Fruit fly (Drosophila melanogaster): Measurements from ENCODE around the gene CG16713.

Gene CG16713

DNA sequence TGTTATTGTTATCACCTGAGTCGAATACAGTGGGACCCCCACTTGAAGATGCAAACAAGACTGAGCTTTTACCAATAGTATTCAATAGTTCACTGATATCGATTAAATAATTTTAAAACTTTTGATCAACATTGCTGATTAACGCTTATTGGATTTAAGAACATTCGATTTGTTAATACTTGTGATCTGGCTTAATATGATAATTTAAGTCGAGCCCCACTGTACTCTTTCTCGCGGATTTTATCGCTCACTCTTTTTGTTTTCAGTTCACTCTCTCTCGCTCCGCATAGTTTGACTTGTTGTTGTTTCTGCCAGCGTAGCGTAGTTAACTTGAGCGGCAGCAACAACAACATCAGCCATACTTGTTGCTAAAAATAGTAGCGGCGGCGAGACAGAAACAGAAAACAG lies 39.5 kb downstream of the CG16713 start (continued):
- TF ChIP-seq CG10321 (GFP tag; IDR thresholded peaks at IDR 0.05): peak; percentile 82
- TF ChIP-seq tin (GFP tag; optimal IDR thresholded peaks at IDR 0.05): peak; percentile 98
- TF ChIP-seq wor (GFP tag; IDR thresholded peaks at IDR 0.05): peak; percentile 96
- peak; percentile 94 for TF ChIP-seq Mad (GFP tag; optimal IDR thresholded peaks at IDR 0.05)
- TF ChIP-seq CG11085 (GFP tag; IDR thresholded peaks at IDR 0.05): peak; percentile 96
- TF ChIP-seq CG14965 (GFP tag; optimal IDR thresholded peaks at IDR 0.05; ENCODE audit: borderline replicate concordance): peak; percentile 87
- TF ChIP-seq CG30020 (tag; optimal IDR thresholded peaks at IDR 0.05): peak; percentile 87
- TF ChIP-seq twi (tag; optimal IDR thresholded peaks at IDR 0.05): peak; percentile 96
- peak; percentile 97 for TF ChIP-seq Usf (GFP tag; optimal IDR thresholded peaks at IDR 0.05)
- TF ChIP-seq CG13775 (GFP tag; optimal IDR thresholded peaks at IDR 0.05): peak; percentile 98
- TF ChIP-seq CG12769 (tag; optimal IDR thresholded peaks at IDR 0.05): peak; percentile 99
- TF ChIP-seq CG17568 (GFP tag; optimal IDR thresholded peaks at IDR 0.05): peak; percentile 98
- TF ChIP-seq Hand (GFP tag; optimal IDR thresholded peaks at IDR 0.05): peak; percentile 98
- peak; percentile 94 for TF ChIP-seq CG1024 (GFP tag; IDR thresholded peaks at IDR 0.05)
- TF ChIP-seq CG7987 (GFP tag; optimal IDR thresholded peaks at IDR 0.05): peak; percentile 93
- peak; percentile 95 for TF ChIP-seq kay (GFP tag; optimal IDR thresholded peaks at IDR 0.05)
- peak; percentile 97 for TF ChIP-seq nau (GFP tag; optimal IDR thresholded peaks at IDR 0.05)
- peak in 1 of 3 experiments; percentile 95 for TF ChIP-seq lola (GFP tag; optimal IDR thresholded peaks at IDR 0.05)
- peak; percentile 99 for TF ChIP-seq Xrp1 (GFP tag; IDR thresholded peaks at IDR 0.05)
- peak; percentile 98 for TF ChIP-seq crc (GFP tag; optimal IDR thresholded peaks at IDR 0.05)
- peak; percentile 98 for TF ChIP-seq CG4328 (GFP tag; optimal IDR thresholded peaks at IDR 0.05)
- no peak for TF ChIP-seq HLHmδ (GFP tag; optimal IDR thresholded peaks at IDR 0.05)
- peak; percentile 95 for TF ChIP-seq gt (GFP tag; IDR thresholded peaks at IDR 0.05)
- TF ChIP-seq NC2α (GFP tag; optimal IDR thresholded peaks at IDR 0.05): peak; percentile 96
- peak; percentile 30 for TF ChIP-seq Dp (GFP tag; optimal IDR thresholded peaks at IDR 0.05)
- peak; percentile 97 for TF ChIP-seq slp2 (GFP tag; optimal IDR thresholded peaks at IDR 0.05)
- TF ChIP-seq ato (GFP tag; IDR thresholded peaks at IDR 0.05; ENCODE audit: partially characterized antibody): no peak
- TF ChIP-seq CG7963 (GFP tag; IDR thresholded peaks at IDR 0.05; ENCODE audit: partially characterized antibody): no peak
- TF ChIP-seq CG8924 (tag; optimal IDR thresholded peaks at IDR 0.05): peak; percentile 99
- TF ChIP-seq CG11093 (GFP tag; IDR thresholded peaks at IDR 0.05): peak; percentile 96
- peak; percentile 97 for TF ChIP-seq CG8290 (GFP tag; optimal IDR thresholded peaks at IDR 0.05)
- peak; percentile 88 to 99 for TF ChIP-seq CG8290 (tag; optimal IDR thresholded peaks at IDR 0.05)
- peak; percentile 93 for TF ChIP-seq CG9437 (GFP tag; optimal IDR thresholded peaks at IDR 0.05)
- TF ChIP-seq gcm (GFP tag; optimal IDR thresholded peaks at IDR 0.05): peak; percentile 99
- TF ChIP-seq eyg (GFP tag; optimal IDR thresholded peaks at IDR 0.05): peak; percentile 97
- peak; percentile 74 for TF ChIP-seq MESR4 (GFP tag; optimal IDR thresholded peaks at IDR 0.05)
- peak; percentile 97 for TF ChIP-seq shn (GFP tag; optimal IDR thresholded peaks at IDR 0.05)
- peak; percentile 76 for TF ChIP-seq pfk (GFP tag; optimal IDR thresholded peaks at IDR 0.05)
- TF ChIP-seq luna (GFP tag; optimal IDR thresholded peaks at IDR 0.05): peak; percentile 96
- peak; percentile 99 for TF ChIP-seq CG8388 (GFP tag; optimal IDR thresholded peaks at IDR 0.05)
- peak; percentile 97 for TF ChIP-seq otp (GFP tag; IDR thresholded peaks at IDR 0.05)
- peak; percentile 98 for TF ChIP-seq CG15269 (tag; optimal IDR thresholded peaks at IDR 0.05)
- peak; percentile 87 for TF ChIP-seq Adf1 (GFP tag; IDR thresholded peaks at IDR 0.05)
- peak; percentile 92 for TF ChIP-seq sim (GFP tag; IDR thresholded peaks at IDR 0.05)
- peak; percentile 97 for TF ChIP-seq CG17328 (GFP tag; IDR thresholded peaks at IDR 0.05)
- peak; percentile 98 for TF ChIP-seq Rfx (GFP tag; IDR thresholded peaks at IDR 0.05)
- peak; percentile 98 for TF ChIP-seq lmd (GFP tag; IDR thresholded peaks at IDR 0.05)
- TF ChIP-seq gce (GFP tag; IDR thresholded peaks at IDR 0.05): peak; percentile 98
- peak; percentile 96 for TF ChIP-seq ewg (GFP tag; optimal IDR thresholded peaks at IDR 0.05)
- TF ChIP-seq ac (GFP tag; optimal IDR thresholded peaks at IDR 0.05): peak; percentile 97
- peak; percentile 98 for TF ChIP-seq Hmr (GFP tag; optimal IDR thresholded peaks at IDR 0.05)
